Worm (Caenorhabditis elegans): ENCODE results near the gene C25F6.1.
A peak's percentile ranks its signal among the peaks of the same experiment; 100 is the strongest.

Gene C25F6.1

ce11 chrX:5485931-5486537, at the start of gene C25F6.1:
Gene C25F6.1, plus strand, starts transcription at chrX:5486487.
- TF ChIP-seq egl-5 (tag; optimal IDR thresholded peaks at IDR 0.05) = no peak
- peak; percentile 23 for TF ChIP-seq nhr-23 (tag; optimal IDR thresholded peaks at IDR 0.05)
- no peak for TF ChIP-seq nhr-28 (tag; optimal IDR thresholded peaks at IDR 0.05)
- TF ChIP-seq nhr-11 (tag; optimal IDR thresholded peaks at IDR 0.05) = no peak
- TF ChIP-seq jun-1 (tag; optimal IDR thresholded peaks at IDR 0.05) = peak; percentile 18
- TF ChIP-seq pha-4 (tag; optimal IDR thresholded peaks at IDR 0.05) = peak; percentile 29
- no peak for TF ChIP-seq snpc-4 (tag; optimal IDR thresholded peaks at IDR 0.05)
- no peak for TF ChIP-seq mdl-1 (tag; optimal IDR thresholded peaks at IDR 0.05)
- TF ChIP-seq unc-62 (GFP tag; optimal IDR thresholded peaks at IDR 0.05) = no peak
- TF ChIP-seq fos-1 (tag; optimal IDR thresholded peaks at IDR 0.05) = no peak
- TF ChIP-seq ceh-9 (tag; optimal IDR thresholded peaks at IDR 0.05) = no peak

DNA sequence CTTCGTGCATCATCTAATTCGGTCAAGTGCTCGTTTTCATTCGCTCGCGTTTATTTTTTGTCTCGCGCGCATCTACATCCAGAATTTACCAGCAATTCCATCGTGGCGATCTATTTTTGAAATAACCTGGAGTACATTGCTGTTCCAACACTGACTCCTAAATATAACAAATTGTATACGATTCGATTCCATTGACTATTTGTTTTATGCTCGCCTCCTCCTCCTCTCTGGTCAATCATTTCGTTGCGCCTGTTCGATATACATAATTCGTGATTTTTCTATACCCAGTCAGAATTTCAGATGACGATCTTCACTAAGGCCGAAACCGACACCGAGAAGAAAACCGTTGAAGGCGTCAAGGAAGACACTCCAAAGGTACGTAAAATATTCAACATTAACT, 41.4 kb upstream of the C25F6.1 start, which contains the start of gene itm-2:
itm-2 (plus strand) TSS at position 301 of the 400 bp plus-strand sequence.
- TF ChIP-seq elt-1 (tag; optimal IDR thresholded peaks at IDR 0.05) = no peak
- TF ChIP-seq R02D3.7 (tag; optimal IDR thresholded peaks at IDR 0.05) = no peak
- TF ChIP-seq ZK546.5 (tag; optimal IDR thresholded peaks at IDR 0.05) = no peak
- no peak for TF ChIP-seq ceh-28 (tag; optimal IDR thresholded peaks at IDR 0.05)
- TF ChIP-seq nhr-11 (tag; optimal IDR thresholded peaks at IDR 0.05) = no peak
- no peak for TF ChIP-seq sea-2 (GFP tag; optimal IDR thresholded peaks at IDR 0.05)
- no peak for TF ChIP-seq ceh-9 (tag; optimal IDR thresholded peaks at IDR 0.05)
- no peak for TF ChIP-seq egl-27 (tag; optimal IDR thresholded peaks at IDR 0.05)
- TF ChIP-seq nhr-76 (tag; optimal IDR thresholded peaks at IDR 0.05) = no peak
- no peak for TF ChIP-seq ama-1 (optimal IDR thresholded peaks at IDR 0.05)

- TF ChIP-seq nhr-43 (tag; optimal IDR thresholded peaks at IDR 0.05; ENCODE audit: poor library complexity, severe bottlenecking) = no peak
- no peak for TF ChIP-seq ztf-11 (tag; optimal IDR thresholded peaks at IDR 0.05)
- TF ChIP-seq elt-2 (tag; optimal IDR thresholded peaks at IDR 0.05) = no peak
- TF ChIP-seq skn-1 (tag; optimal IDR thresholded peaks at IDR 0.05) = no peak
- no peak for TF ChIP-seq nhr-12 (tag; optimal IDR thresholded peaks at IDR 0.05)
- no peak for TF ChIP-seq snpc-4 (tag; optimal IDR thresholded peaks at IDR 0.05)
- TF ChIP-seq nhr-25 (tag; optimal IDR thresholded peaks at IDR 0.05) = no peak
- TF ChIP-seq unc-39 (tag; optimal IDR thresholded peaks at IDR 0.05) = no peak
- TF ChIP-seq nhr-23 (tag; optimal IDR thresholded peaks at IDR 0.05) = no peak
Observed at ce11 chrX:5447381-5447780, 38.9 kb upstream of the C25F6.1 start.

- no peak for TF ChIP-seq nfya-1 (tag; optimal IDR thresholded peaks at IDR 0.05; ENCODE audit: insufficient read depth)
- TF ChIP-seq ztf-4 (tag; optimal IDR thresholded peaks at IDR 0.05) = no peak
- no peak for TF ChIP-seq ceh-82 (tag; optimal IDR thresholded peaks at IDR 0.05)
- no peak for TF ChIP-seq fkh-10 (GFP tag; optimal IDR thresholded peaks at IDR 0.05)
- no peak for TF ChIP-seq zag-1 (tag; optimal IDR thresholded peaks at IDR 0.05)
Observed at ce11 chrX:5447941-5448340, 38.3 kb upstream of the C25F6.1 start, which contains the start of gene C25F6.8. Gene C25F6.8, plus strand, starts transcription at chrX:5448241.

DNA sequence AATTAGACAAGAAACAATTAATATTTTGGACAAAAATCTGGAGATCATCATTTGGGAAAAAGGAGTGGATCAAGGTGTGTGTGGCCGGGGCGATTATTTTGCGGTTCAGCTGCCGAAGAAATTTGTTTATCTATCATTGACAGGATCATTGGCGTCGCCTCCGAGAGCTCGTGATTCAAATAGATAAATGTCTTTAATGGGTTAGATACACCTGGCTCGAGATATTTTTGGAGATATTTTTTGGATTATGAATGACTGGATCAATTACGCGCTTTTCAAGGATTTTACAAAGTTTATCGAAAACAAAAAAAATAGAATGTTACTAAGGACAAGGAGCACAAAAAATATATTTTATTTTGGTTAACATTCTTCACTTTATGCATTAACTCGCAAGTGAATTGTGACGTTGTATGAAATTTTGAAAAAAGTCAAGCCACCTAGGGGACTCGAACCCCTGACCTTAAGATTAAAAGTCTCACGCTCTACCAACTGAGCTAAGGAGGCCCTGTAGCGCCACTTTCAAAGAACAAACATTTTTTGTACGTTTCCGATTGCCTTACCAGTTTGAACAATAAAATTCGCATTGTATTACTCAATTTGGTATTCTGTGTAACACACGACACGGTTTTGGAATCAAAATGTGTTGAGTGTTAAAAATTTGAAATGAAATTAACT, 35.4 kb upstream of the C25F6.1 start, which contains the start of gene C25F6.6:
C25F6.6 (minus strand) TSS at position 51 of the 675 bp plus-strand sequence.
- TF ChIP-seq pqm-1 (tag; optimal IDR thresholded peaks at IDR 0.05) = peak; percentile 11
- TF ChIP-seq nhr-23 (tag; optimal IDR thresholded peaks at IDR 0.05) = peak; percentile 11
- TF ChIP-seq elt-2 (tag; optimal IDR thresholded peaks at IDR 0.05) = peak; percentile 32
- no peak for TF ChIP-seq nhr-67 (tag; optimal IDR thresholded peaks at IDR 0.05)
- no peak for TF ChIP-seq unc-62 (GFP tag; optimal IDR thresholded peaks at IDR 0.05)
- TF ChIP-seq nhr-77 (tag; optimal IDR thresholded peaks at IDR 0.05) = no peak

Measured in whole organism, L3 larva.